Fruit fly (Drosophila melanogaster) S2 (cell line): ENCODE measurements around the gene Tsen2.

Experiments
- CG8478 ChIP-seq: fragments of >200 bp; optimal IDR thresholded peaks from 2 replicates; lab custom pipeline; 2018
- CTCF ChIP-seq, 2 experiments: fragments of >200 bp; optimal IDR thresholded peaks; 2 replicates each; lab custom pipeline; 2018

dm6 chr2L:16731799-16732198 is 2.2 kb downstream of the Tsen2 start, which contains the start of gene Prosbeta4:
- TF ChIP-seq CG8478 (lab: Kevin White, UChicago), result no peak
- TF ChIP-seq CTCF (optimal IDR thresholded peaks at IDR 0.05; lab: Kevin White, UChicago), result no peak
